Worm (Caenorhabditis elegans) whole organism, young adult: Measurements from ENCODE around the gene srd-50.
"Not testable (repeated sequence)": the region's sequence is repeated elsewhere in the genome, so short reads cannot be mapped to it uniquely, and the experiment has no call there.

Experiments used
- Y53F4B.3 ChIP-seq: fragments of 200-800 bp; sonication (Bioruptor generic); IDR thresholded peaks from 2 replicates; pipeline ENCODE4 v1.3.6; 2022; ENCODE audit warnings: missing genetic modification reagents, missing genetic modification characterization, missing compliant biosample characterization
- atf-7 ChIP-seq: sonication (generic microtip); optimal IDR thresholded peaks from 2 replicates; lab custom pipeline; 2017; ENCODE audit warnings: mild to moderate bottlenecking, missing genetic modification characterization, missing compliant biosample characterization
- hlh-12 ChIP-seq: sonication (generic microtip); optimal IDR thresholded peaks from 2 replicates; lab custom pipeline; 2016; ENCODE audit warnings: missing genetic modification characterization, missing compliant biosample characterization
- lsl-1 ChIP-seq: fragments of 200-800 bp; sonication (Bioruptor generic); optimal IDR thresholded peaks from 2 replicates; lab custom pipeline; 2018; ENCODE audit warnings: mild to moderate bottlenecking, missing genetic modification characterization, moderate library complexity, missing compliant biosample characterization
- zim-3 ChIP-seq: sonication (generic microtip); optimal IDR thresholded peaks from 2 replicates; lab custom pipeline; 2017; ENCODE audit warnings: mild to moderate bottlenecking, missing genetic modification characterization, moderate library complexity, missing compliant biosample characterization

DNA sequence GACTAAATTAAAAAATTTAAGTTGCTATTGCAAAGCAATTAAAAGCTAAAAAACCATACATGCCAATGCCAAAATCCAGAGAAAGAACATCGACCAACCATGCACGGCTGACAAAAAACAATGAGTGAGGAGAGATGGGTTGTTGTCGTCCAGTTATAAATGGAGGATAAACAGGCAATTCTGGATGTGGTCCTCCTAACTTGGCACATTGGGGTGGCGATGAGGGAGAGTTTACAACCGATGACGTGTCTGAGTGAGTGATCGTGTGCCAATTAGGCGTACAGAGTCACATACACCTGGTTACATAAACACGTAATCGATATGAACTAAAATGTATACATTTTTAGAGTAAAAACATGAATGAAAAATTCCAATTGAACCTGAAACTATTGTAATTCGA lies 50.2 kb downstream of the srd-50 start, which contains the start of gene C29F7.10:
- not testable (repeated sequence) for TF ChIP-seq lsl-1 (GFP tag; lab: Kevin White, UChicago); Y53F4B.3 (GFP tag; lab: Robert Waterston, UW); zim-3; atf-7 (tag; lab: Kevin White, UChicago); hlh-12
